Worm (Caenorhabditis elegans) whole organism, L1 larva: ENCODE results near the gene nas-11.

Source experiments
- C16A3.4 ChIP-seq: fragments of 150-350 bp; optimal IDR thresholded peaks from 2 replicates; lab custom pipeline; 2014; ENCODE audit warnings: missing biosample characterization, missing genetic modification characterization
- F16B12.6 ChIP-seq: fragments of 150-350 bp; optimal IDR thresholded peaks from 2 replicates; lab custom pipeline; 2014; ENCODE audit warnings: missing biosample characterization, missing genetic modification characterization
- ceh-90 ChIP-seq: sonication (generic microtip); optimal IDR thresholded peaks from 2 replicates; lab custom pipeline; 2016; ENCODE audit warnings: missing genetic modification characterization, missing compliant biosample characterization
- efl-3 ChIP-seq: fragments of 200-800 bp; sonication (Bioruptor generic); optimal IDR thresholded peaks from 2 replicates; lab custom pipeline; 2018; ENCODE audit warnings: mild to moderate bottlenecking, missing genetic modification characterization, missing compliant biosample characterization
- lin-39 ChIP-seq: fragments of 150-350 bp; optimal IDR thresholded peaks from 2 replicates; lab custom pipeline; 2014; ENCODE audit warnings: missing biosample characterization, missing genetic modification reagents, missing genetic modification characterization
- mdl-1 ChIP-seq, 2 experiments: fragments of 150-350 bp; optimal IDR thresholded peaks; 2 replicates each; lab custom pipeline; 2014 to 2017; ENCODE audit warnings: missing biosample characterization in 2 of 2, missing genetic modification characterization in 2 of 2, inconsistent platforms in 1 of 2
- nhr-11 ChIP-seq: fragments of 150-350 bp; optimal IDR thresholded peaks from 2 replicates; lab custom pipeline; 2014; ENCODE audit warnings: missing biosample characterization, missing genetic modification characterization
- nhr-28 ChIP-seq: fragments of 150-350 bp; optimal IDR thresholded peaks from 2 replicates; lab custom pipeline; 2014; ENCODE audit warnings: missing biosample characterization, missing genetic modification characterization
- pqm-1 ChIP-seq: sonication (generic microtip); optimal IDR thresholded peaks from 3 replicates; lab custom pipeline; 2017; ENCODE audit warnings: missing biosample characterization, missing genetic modification characterization
- snpc-4 ChIP-seq: fragments of 150-350 bp; optimal IDR thresholded peaks from 2 replicates; lab custom pipeline; 2014; ENCODE audit warnings: missing biosample characterization, missing genetic modification characterization
- tbx-2 ChIP-seq: sonication (generic microtip); optimal IDR thresholded peaks from 2 replicates; lab custom pipeline; 2016; ENCODE audit warnings: missing genetic modification characterization, missing compliant biosample characterization

ce11 chrX:6742011-6742683 is 28.8 kb downstream of the nas-11 start, which contains the start of gene mdl-1:
- TF ChIP-seq snpc-4 (tag; lab: Kevin White, UChicago) (peak; percentile 57), lin-39 (tag; lab: Kevin White, UChicago) (peak; percentile 56), tbx-2 (peak; percentile 84), F16B12.6 (tag; lab: Kevin White, UChicago) (no peak), pqm-1 (tag; lab: Kevin White, UChicago) (peak; percentile 51), ceh-90 (tag; lab: Kevin White, UChicago) (no peak), efl-3 (GFP tag; lab: Kevin White, UChicago) (peak; percentile 43), C16A3.4 (tag; lab: Kevin White, UChicago) (peak; percentile 64), mdl-1 (tag; optimal IDR thresholded peaks at IDR 0.05; lab: Kevin White, UChicago) (peak in 1 of 2 experiments; percentile 100), nhr-11 (peak; percentile 58), nhr-28 (tag; lab: Kevin White, UChicago) (no peak)
